Fruit fly (Drosophila melanogaster): ENCODE measurements around the gene Ir84a.

- no peak for TF ChIP-seq insv (optimal IDR thresholded peaks at IDR 0.05)
- no peak for TF ChIP-seq ttk (optimal IDR thresholded peaks at IDR 0.05)
These were observed 43.0 kb upstream of the Ir84a start, which contains the start of gene Mst84Dd for dm6 chr3R:7363673-7364072.
